Fruit fly (Drosophila melanogaster) whole organism, pupa: ENCODE results near the gene CG11693.

ENCODE experiments used
- CG14655 ChIP-seq: fragments of 200-800 bp; sonication (Bioruptor generic); optimal IDR thresholded peaks from 3 replicates; lab custom pipeline; 2017; ENCODE audit warnings: mild to moderate bottlenecking, missing biosample characterization, missing genetic modification reagents, missing genetic modification characterization
- Ets98B ChIP-seq: fragments of 200-800 bp; sonication (Bioruptor generic); IDR thresholded peaks from 2 replicates; pipeline ENCODE4 v1.3.6; 2022; ENCODE audit warnings: missing biosample characterization, missing genetic modification characterization
- Snoo ChIP-seq: fragments of 200-800 bp; sonication (Bioruptor generic); optimal IDR thresholded peaks from 3 replicates; lab custom pipeline; 2017; ENCODE audit warnings: missing biosample characterization, mild to moderate bottlenecking, missing genetic modification characterization, inconsistent platforms
- rn ChIP-seq: fragments of 200-800 bp; sonication (Bioruptor generic); IDR thresholded peaks from 2 replicates; pipeline ENCODE4 v1.3.6; 2022; ENCODE audit warnings: missing biosample characterization, missing genetic modification characterization

- no peak for TF ChIP-seq CG14655
- TF ChIP-seq Snoo (tag; lab: Kevin White, UChicago) = no peak
- no peak for TF ChIP-seq rn (GFP tag; lab: Robert Waterston, UW)
- TF ChIP-seq Ets98B = no peak
Measured at dm6 chr3R:8327967-8328789, 17.6 kb upstream of the CG11693 start.
